Worm (Caenorhabditis elegans): ENCODE results near the gene Y54B9A.1.

The Y54B9A.1 gene

DNA sequence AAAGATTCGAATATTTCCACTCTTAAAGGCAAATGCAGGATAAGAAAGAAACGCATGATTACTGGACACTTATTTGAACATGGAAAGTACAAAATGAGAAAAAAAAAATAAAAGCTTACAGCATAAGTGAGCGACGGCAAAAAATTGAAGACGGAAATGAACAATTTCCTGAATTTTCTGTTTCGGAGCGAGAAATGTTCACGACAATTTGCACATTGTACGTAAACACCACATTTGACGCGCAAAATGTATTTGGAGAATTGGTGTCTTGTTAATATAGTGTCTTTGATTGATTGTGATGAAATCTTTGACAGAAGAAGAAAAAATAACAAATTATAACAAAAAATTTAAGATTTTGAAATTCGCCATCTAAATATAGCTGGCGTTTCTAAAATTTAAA lies 13.8 kb downstream of the Y54B9A.1 start, which contains the start of gene F36D4.5:
F36D4.5 (minus strand) TSS at position 225 of the 400 bp plus-strand sequence.
- peak; percentile 77 for TF ChIP-seq ces-1 (GFP tag; optimal IDR thresholded peaks at IDR 0.05)
- TF ChIP-seq hlh-1 (tag; optimal IDR thresholded peaks at IDR 0.05) = no peak
- no peak for TF ChIP-seq ceh-43 (GFP tag; optimal IDR thresholded peaks at IDR 0.05)

DNA sequence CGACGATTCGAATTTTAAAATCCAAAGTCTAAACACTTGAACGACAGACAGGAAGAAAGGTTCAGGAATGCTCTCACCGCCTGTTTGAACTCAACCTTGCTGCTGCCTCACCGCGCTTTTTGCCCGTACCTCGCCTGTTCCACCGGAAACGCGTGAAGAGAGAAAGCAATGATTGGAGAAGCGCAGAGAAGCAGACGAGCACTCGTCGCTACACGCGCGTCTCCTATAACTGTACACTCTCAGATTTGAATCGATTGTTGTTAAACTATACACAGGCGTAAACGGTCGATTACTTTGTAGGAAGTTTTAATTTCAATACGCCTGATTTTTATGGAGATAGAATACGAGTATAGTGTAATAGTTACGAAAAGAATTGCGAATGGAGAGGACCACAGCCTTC lies 14.8 kb downstream of the Y54B9A.1 start:
- TF ChIP-seq elt-3 (tag; optimal IDR thresholded peaks at IDR 0.05) (no peak), ztf-11 (tag; optimal IDR thresholded peaks at IDR 0.05) (no peak), nhr-28 (tag; optimal IDR thresholded peaks at IDR 0.05) (no peak), unc-120 (tag; optimal IDR thresholded peaks at IDR 0.05; ENCODE audit: poor library complexity, severe bottlenecking) (peak; percentile 48), nhr-12 (tag; optimal IDR thresholded peaks at IDR 0.05) (no peak), tbx-8 (GFP tag; optimal IDR thresholded peaks at IDR 0.05) (no peak), mab-5 (tag; optimal IDR thresholded peaks at IDR 0.05) (no peak), ceh-83 (GFP tag; optimal IDR thresholded peaks at IDR 0.05) (no peak), snpc-4 (tag; optimal IDR thresholded peaks at IDR 0.05) (no peak), lin-32 (GFP tag; optimal IDR thresholded peaks at IDR 0.05) (no peak), mls-2 (tag; optimal IDR thresholded peaks at IDR 0.05) (peak; percentile 55), pha-4 (tag; optimal IDR thresholded peaks at IDR 0.05) (peak; percentile 7), sem-2 (GFP tag; optimal IDR thresholded peaks at IDR 0.05) (no peak), flh-1 (GFP tag; optimal IDR thresholded peaks at IDR 0.05) (no peak), elt-1 (tag; optimal IDR thresholded peaks at IDR 0.05; ENCODE audit: borderline replicate concordance, insufficient read depth) (no peak), nhr-76 (tag; optimal IDR thresholded peaks at IDR 0.05) (no peak), blmp-1 (tag; optimal IDR thresholded peaks at IDR 0.05) (no peak), ceh-39 (tag; optimal IDR thresholded peaks at IDR 0.05) (no peak), unc-62 (GFP tag; optimal IDR thresholded peaks at IDR 0.05) (no peak), hlh-1 (tag; optimal IDR thresholded peaks at IDR 0.05) (peak; percentile 20), mep-1 (tag; optimal IDR thresholded peaks at IDR 0.05) (no peak), ham-2 (GFP tag; optimal IDR thresholded peaks at IDR 0.05) (peak; percentile 82), nhr-2 (tag; optimal IDR thresholded peaks at IDR 0.05) (no peak)

DNA sequence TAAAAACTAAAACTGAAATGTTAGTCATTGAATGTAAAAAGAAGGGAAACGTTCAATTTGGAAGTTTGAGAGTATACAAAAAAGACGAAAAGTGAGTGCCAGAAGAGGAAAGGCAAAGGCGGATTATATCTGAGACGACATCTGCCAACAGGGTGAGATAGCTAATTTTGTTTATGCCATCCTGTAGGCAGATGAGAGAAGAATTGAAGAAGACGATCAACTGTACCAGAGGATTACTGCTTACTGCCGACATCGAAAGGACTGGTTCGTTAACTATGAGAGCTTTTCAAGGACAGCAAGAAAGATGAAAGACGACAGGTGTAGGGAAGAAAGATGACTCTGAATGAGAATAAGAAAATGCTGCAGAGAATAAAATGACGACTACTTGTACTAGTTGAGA lies 15.8 kb downstream of the Y54B9A.1 start:
- TF ChIP-seq pha-4 (tag; optimal IDR thresholded peaks at IDR 0.05) (no peak), cnd-1 (tag; optimal IDR thresholded peaks at IDR 0.05) (peak; percentile 6)

- peak; percentile 64 for TF ChIP-seq ham-2 (GFP tag; optimal IDR thresholded peaks at IDR 0.05)
- TF ChIP-seq lin-13 (tag; optimal IDR thresholded peaks at IDR 0.05) = no peak
- no peak for TF ChIP-seq sptf-1 (tag; optimal IDR thresholded peaks at IDR 0.05)
- no peak for TF ChIP-seq unc-120 (tag; optimal IDR thresholded peaks at IDR 0.05; ENCODE audit: poor library complexity, severe bottlenecking)
- TF ChIP-seq elt-3 (tag; optimal IDR thresholded peaks at IDR 0.05) = no peak
- TF ChIP-seq nhr-237 (tag; optimal IDR thresholded peaks at IDR 0.05) = peak; percentile 39
- no peak for TF ChIP-seq ceh-43 (GFP tag; optimal IDR thresholded peaks at IDR 0.05)
- TF ChIP-seq lin-32 (GFP tag; optimal IDR thresholded peaks at IDR 0.05) = no peak
- TF ChIP-seq tbx-8 (GFP tag; optimal IDR thresholded peaks at IDR 0.05) = no peak
- TF ChIP-seq nhr-28 (tag; optimal IDR thresholded peaks at IDR 0.05) = no peak
These were observed 16.6 kb downstream of the Y54B9A.1 start for ce11 chrV:9422745-9423144.

ce11 chrV:9416624-9417023 lies 22.7 kb downstream of the Y54B9A.1 start, which contains the start of gene F36D4.1:
F36D4.1 (plus strand) TSS chrV:9416924.
- TF ChIP-seq unc-120 (tag; optimal IDR thresholded peaks at IDR 0.05; ENCODE audit: poor library complexity, severe bottlenecking) (no peak), hlh-1 (tag; optimal IDR thresholded peaks at IDR 0.05) (no peak), nhr-2 (tag; optimal IDR thresholded peaks at IDR 0.05) (no peak), M03D4.4 (tag; optimal IDR thresholded peaks at IDR 0.05) (no peak), nhr-12 (tag; optimal IDR thresholded peaks at IDR 0.05) (no peak)

- no peak for TF ChIP-seq lin-13 (tag; optimal IDR thresholded peaks at IDR 0.05)
- no peak for TF ChIP-seq nhr-2 (tag; optimal IDR thresholded peaks at IDR 0.05)
- TF ChIP-seq elt-3 (tag; optimal IDR thresholded peaks at IDR 0.05) = no peak
- TF ChIP-seq mab-5 (tag; optimal IDR thresholded peaks at IDR 0.05) = no peak
- no peak for TF ChIP-seq ceh-39 (tag; optimal IDR thresholded peaks at IDR 0.05)
- TF ChIP-seq lsy-2 (tag; optimal IDR thresholded peaks at IDR 0.05) = no peak
- TF ChIP-seq M03D4.4 (tag; optimal IDR thresholded peaks at IDR 0.05) = no peak
- TF ChIP-seq lin-32 (GFP tag; optimal IDR thresholded peaks at IDR 0.05) = no peak
- TF ChIP-seq ceh-83 (GFP tag; optimal IDR thresholded peaks at IDR 0.05) = no peak
These were observed 24.8 kb downstream of the Y54B9A.1 start, which contains the start of gene F36D4.4 for ce11 chrV:9414516-9414915. F36D4.4 (minus strand) TSS chrV:9414616.

Data from whole organism, mixed stage, embryonic.